Worm (Caenorhabditis elegans) whole organism, early embryonic: ENCODE measurements around the gene Y55F3BL.4.

Experiments used
- F13C5.2 ChIP-seq: sonication (generic microtip); optimal IDR thresholded peaks from 2 replicates; lab custom pipeline; 2017; ENCODE audit warnings: mild to moderate bottlenecking, missing genetic modification characterization, inconsistent platforms, missing compliant biosample characterization
- aly-1 ChIP-seq: sonication (generic microtip); optimal IDR thresholded peaks from 2 replicates; lab custom pipeline; 2016; ENCODE audit warnings: missing genetic modification characterization, missing compliant biosample characterization
- ama-1 ChIP-seq: fragments of 150-350 bp; optimal IDR thresholded peaks from 2 replicates; lab custom pipeline; 2014
- ceh-13 ChIP-seq: fragments of 200-800 bp; sonication (Bioruptor generic); optimal IDR thresholded peaks from 2 replicates; lab custom pipeline; 2018; ENCODE audit warnings: mild to moderate bottlenecking, missing genetic modification characterization, missing compliant biosample characterization
- ceh-36 ChIP-seq: sonication (generic microtip); optimal IDR thresholded peaks from 2 replicates; lab custom pipeline; 2016; ENCODE audit warnings: missing genetic modification characterization, inconsistent platforms, missing compliant biosample characterization
- flt-1 ChIP-seq: fragments of 200-800 bp; sonication (Bioruptor generic); IDR thresholded peaks from 2 replicates; pipeline ENCODE4 v1.3.6; 2022; ENCODE audit warnings: missing genetic modification characterization, missing compliant biosample characterization
- hmg-4 ChIP-seq: fragments of 200-800 bp; sonication (Bioruptor generic); optimal IDR thresholded peaks from 2 replicates; lab custom pipeline; 2018; ENCODE audit warnings: mild to moderate bottlenecking, missing genetic modification characterization, missing compliant biosample characterization
- hnd-1 ChIP-seq: sonication (generic microtip); optimal IDR thresholded peaks from 2 replicates; lab custom pipeline; 2016; ENCODE audit warnings: missing genetic modification characterization, missing compliant biosample characterization
- sea-1 ChIP-seq: fragments of 200-800 bp; sonication (Bioruptor generic); conservative IDR thresholded peaks from 2 replicates; pipeline ENCODE4 v1.3.6; 2022; ENCODE audit warnings: missing genetic modification characterization, missing compliant biosample characterization
- tbx-37 ChIP-seq: fragments of 200-800 bp; sonication (Bioruptor generic); conservative IDR thresholded peaks from 2 replicates; pipeline ENCODE4 v1.3.6; 2022; ENCODE audit warnings: missing genetic modification reagents, missing genetic modification characterization, missing compliant biosample characterization
- tra-4 ChIP-seq: sonication (generic microtip); optimal IDR thresholded peaks from 2 replicates; lab custom pipeline; 2017; ENCODE audit warnings: missing genetic modification characterization, missing compliant biosample characterization

- no peak for TF ChIP-seq ama-1 (lab: Kevin White, UChicago)
- TF ChIP-seq hmg-4 (GFP tag; lab: Kevin White, UChicago), result no peak
- no peak for TF ChIP-seq F13C5.2 (tag; lab: Kevin White, UChicago)
- TF ChIP-seq hnd-1 (tag; lab: Kevin White, UChicago), result no peak
- TF ChIP-seq tra-4, result no peak
- TF ChIP-seq aly-1 (tag; lab: Kevin White, UChicago), result no peak
- no peak for TF ChIP-seq ceh-13 (GFP tag; lab: Kevin White, UChicago)
- no peak for TF ChIP-seq sea-1
- TF ChIP-seq ceh-36 (tag; lab: Kevin White, UChicago), result no peak
- TF ChIP-seq flt-1 (GFP tag; lab: Robert Waterston, UW), result no peak
- TF ChIP-seq tbx-37 (GFP tag; lab: Robert Waterston, UW), result no peak
Observed at ce11 chrIV:795383-795872, 9.5 kb upstream of the Y55F3BL.4 start, which contains the start of gene skr-18.
